Fruit fly (Drosophila melanogaster) whole organism, embryonic: ENCODE results near the gene Kaz1-ORFB.

Experiments used
- CG10654 ChIP-seq: fragments of 200-800 bp; sonication (Bioruptor generic); optimal IDR thresholded peaks from 2 replicates; lab custom pipeline; 2016; ENCODE audit warnings: missing biosample characterization, missing genetic modification characterization
- CG12299 ChIP-seq: fragments of 200-800 bp; sonication (Bioruptor generic); optimal IDR thresholded peaks from 2 replicates; lab custom pipeline; 2018; ENCODE audit warnings: missing biosample characterization, mild to moderate bottlenecking, missing genetic modification characterization
- CG13424 ChIP-seq: fragments of 200-800 bp; sonication (Bioruptor generic); optimal IDR thresholded peaks from 2 replicates; lab custom pipeline; 2019; ENCODE audit warnings: missing biosample characterization, mild to moderate bottlenecking, missing genetic modification characterization, moderate library complexity
- CG14667 ChIP-seq: fragments of 200-800 bp; sonication (Bioruptor generic); IDR thresholded peaks from 2 replicates; pipeline ENCODE4 v1.3.6; 2022; ENCODE audit warnings: missing biosample characterization, missing genetic modification characterization
- CG14710 ChIP-seq: fragments of 200-800 bp; sonication (Bioruptor generic); optimal IDR thresholded peaks from 3 replicates; lab custom pipeline; 2019; ENCODE audit warnings: missing biosample characterization, mild to moderate bottlenecking, missing genetic modification characterization, moderate library complexity
- CG15479 ChIP-seq: fragments of 200-800 bp; sonication (Bioruptor generic); optimal IDR thresholded peaks from 3 replicates; lab custom pipeline; 2019; ENCODE audit warnings: missing biosample characterization, mild to moderate bottlenecking, missing genetic modification characterization, moderate library complexity
- CG15696 ChIP-seq: fragments of 200-800 bp; sonication (Bioruptor generic); optimal IDR thresholded peaks from 2 replicates; lab custom pipeline; 2019; ENCODE audit warnings: missing biosample characterization, mild to moderate bottlenecking, missing genetic modification characterization, moderate library complexity
- CG16779 ChIP-seq: fragments of 200-800 bp; sonication (Bioruptor generic); IDR thresholded peaks from 2 replicates; pipeline ENCODE4 v1.3.6; 2022; ENCODE audit warnings: missing biosample characterization, missing genetic modification characterization
- CG17186 ChIP-seq: fragments of 200-800 bp; sonication (Bioruptor generic); optimal IDR thresholded peaks from 3 replicates; lab custom pipeline; 2017; ENCODE audit warnings: missing biosample characterization, missing genetic modification reagents, missing genetic modification characterization
- CG17359 ChIP-seq: fragments of 200-800 bp; sonication (Bioruptor generic); optimal IDR thresholded peaks from 3 replicates; lab custom pipeline; 2018; ENCODE audit warnings: missing biosample characterization, mild to moderate bottlenecking, missing genetic modification characterization, moderate library complexity
- CG1792 ChIP-seq: fragments of 200-800 bp; sonication (Bioruptor generic); optimal IDR thresholded peaks from 2 replicates; lab custom pipeline; 2016; ENCODE audit warnings: missing biosample characterization, missing genetic modification characterization
- CG2678 ChIP-seq: fragments of 200-800 bp; sonication (Bioruptor generic); optimal IDR thresholded peaks from 3 replicates; lab custom pipeline; 2019; ENCODE audit warnings: missing biosample characterization, mild to moderate bottlenecking, missing genetic modification characterization, moderate library complexity
- CG30403 ChIP-seq: fragments of 200-800 bp; sonication (Bioruptor generic); optimal IDR thresholded peaks from 3 replicates; lab custom pipeline; 2016; ENCODE audit warnings: missing biosample characterization, missing genetic modification characterization
- CG30431 ChIP-seq: fragments of 200-800 bp; sonication (Bioruptor generic); optimal IDR thresholded peaks from 2 replicates; lab custom pipeline; 2017; ENCODE audit warnings: missing biosample characterization, missing genetic modification characterization
- CG31224 ChIP-seq: fragments of 200-800 bp; sonication (Bioruptor generic); IDR thresholded peaks from 2 replicates; pipeline ENCODE4 v1.3.6; 2022; ENCODE audit warnings: missing biosample characterization, missing genetic modification characterization
- CG31365 ChIP-seq: fragments of 200-800 bp; sonication (Bioruptor generic); optimal IDR thresholded peaks from 2 replicates; lab custom pipeline; 2018; ENCODE audit warnings: missing biosample characterization, mild to moderate bottlenecking, missing genetic modification characterization
- CG3726 ChIP-seq: fragments of 200-800 bp; sonication (Bioruptor generic); IDR thresholded peaks from 3 replicates; pipeline ENCODE4, ENCODE4 v1.3.6; 2022; ENCODE audit warnings: missing biosample characterization, missing genetic modification characterization
- CG4854 ChIP-seq: fragments of 200-800 bp; sonication (Bioruptor generic); optimal IDR thresholded peaks from 2 replicates; lab custom pipeline; 2016; ENCODE audit warnings: missing biosample characterization, missing genetic modification characterization, inconsistent platforms
- CG6272 ChIP-seq: fragments of 200-800 bp; sonication (Bioruptor generic); IDR thresholded peaks from 2 replicates; pipeline ENCODE4 v1.3.6; 2022; ENCODE audit warnings: missing biosample characterization, missing genetic modification characterization
- CG8388 ChIP-seq: fragments of 200-800 bp; sonication (Bioruptor generic); optimal IDR thresholded peaks from 2 replicates; lab custom pipeline; 2019; ENCODE audit warnings: missing biosample characterization, mild to moderate bottlenecking, missing genetic modification characterization, moderate library complexity
- CTCF ChIP-seq: fragments of 200-800 bp; sonication (Bioruptor generic); optimal IDR thresholded peaks from 2 replicates; lab custom pipeline; 2017; ENCODE audit warnings: missing biosample characterization, mild to moderate bottlenecking, missing genetic modification characterization, moderate library complexity
- Dip2 ChIP-seq: fragments of 200-800 bp; sonication (Bioruptor generic); IDR thresholded peaks from 2 replicates; pipeline ENCODE4 v1.3.6; 2022; ENCODE audit warnings: missing biosample characterization, missing genetic modification characterization
- Doc3 ChIP-seq: fragments of 200-800 bp; sonication (Bioruptor generic); IDR thresholded peaks from 3 replicates; pipeline ENCODE4 v1.3.6; 2022; ENCODE audit warnings: missing biosample characterization, missing genetic modification characterization; ENCODE audit not compliant: partially characterized antibody
- Fer2 ChIP-seq: fragments of 200-800 bp; sonication (Bioruptor generic); optimal IDR thresholded peaks from 2 replicates; lab custom pipeline; 2018; ENCODE audit warnings: missing biosample characterization, mild to moderate bottlenecking, missing genetic modification characterization, moderate library complexity
- Gug ChIP-seq: fragments of 200-800 bp; sonication (Bioruptor generic); IDR thresholded peaks from 4 replicates; pipeline ENCODE4 v1.3.6; 2022; ENCODE audit warnings: missing biosample characterization, missing genetic modification characterization
- Lim3 ChIP-seq: fragments of 200-800 bp; sonication (Bioruptor generic); IDR thresholded peaks from 2 replicates; pipeline ENCODE4 v1.3.6; 2022; ENCODE audit warnings: missing biosample characterization, missing genetic modification characterization
- Nf-YA ChIP-seq: fragments of 200-800 bp; sonication (Bioruptor generic); IDR thresholded peaks from 2 replicates; pipeline ENCODE4 v1.3.6; 2022; ENCODE audit warnings: missing biosample characterization, missing genetic modification characterization
- Pdp1 ChIP-seq, 2 experiments: fragments of 200-800 bp; sonication (Bioruptor generic); optimal IDR thresholded peaks; 3 replicates each; lab custom pipeline; 2016; ENCODE audit warnings: missing biosample characterization in 2 of 2, missing genetic modification characterization in 2 of 2, mild to moderate bottlenecking in 1 of 2, moderate library complexity in 1 of 2
- Side ChIP-seq: fragments of 200-800 bp; sonication (Bioruptor generic); optimal IDR thresholded peaks from 2 replicates; lab custom pipeline; 2016; ENCODE audit warnings: missing biosample characterization, missing genetic modification characterization
- amos ChIP-seq: fragments of 200-800 bp; sonication (Bioruptor generic); IDR thresholded peaks from 2 replicates; pipeline ENCODE4 v1.3.6; 2022; ENCODE audit warnings: missing biosample characterization, missing genetic modification characterization; ENCODE audit not compliant: partially characterized antibody
- ato ChIP-seq: fragments of 200-800 bp; sonication (Bioruptor generic); IDR thresholded peaks from 2 replicates; pipeline ENCODE4 v1.3.6; 2022; ENCODE audit warnings: missing biosample characterization, missing genetic modification characterization; ENCODE audit not compliant: partially characterized antibody
- chn ChIP-seq: fragments of 200-800 bp; sonication (Bioruptor generic); optimal IDR thresholded peaks from 2 replicates; lab custom pipeline; 2016; ENCODE audit warnings: missing biosample characterization, missing genetic modification characterization
- crol ChIP-seq: fragments of 200-800 bp; sonication (Bioruptor generic); IDR thresholded peaks from 2 replicates; pipeline ENCODE4 v1.3.6; 2022; ENCODE audit warnings: missing biosample characterization, missing genetic modification characterization
- dimm ChIP-seq: fragments of 200-800 bp; sonication (Bioruptor generic); IDR thresholded peaks from 2 replicates; pipeline ENCODE4 v1.3.6; 2022; ENCODE audit warnings: missing biosample characterization, missing genetic modification characterization
- dmrt99B ChIP-seq: fragments of 200-800 bp; sonication (Bioruptor generic); optimal IDR thresholded peaks from 2 replicates; lab custom pipeline; 2018; ENCODE audit warnings: missing biosample characterization, mild to moderate bottlenecking, missing genetic modification characterization, moderate library complexity
- dpn ChIP-seq, 2 experiments: fragments of 200-800 bp; sonication (Bioruptor generic); optimal IDR thresholded peaks; 3 replicates each; lab custom pipeline; 2016; ENCODE audit warnings: missing biosample characterization in 2 of 2, missing genetic modification characterization in 2 of 2
- fru ChIP-seq: fragments of >200 bp; optimal IDR thresholded peaks from 2 replicates; lab custom pipeline; 2017
- gem ChIP-seq: fragments of 200-800 bp; sonication (Bioruptor generic); optimal IDR thresholded peaks from 2 replicates; lab custom pipeline; 2019; ENCODE audit warnings: missing biosample characterization, mild to moderate bottlenecking, missing genetic modification characterization, moderate library complexity
- gfzf ChIP-seq: fragments of 200-800 bp; sonication (Bioruptor generic); optimal IDR thresholded peaks from 2 replicates; lab custom pipeline; 2016; ENCODE audit warnings: missing biosample characterization, mild to moderate bottlenecking, missing genetic modification characterization, moderate library complexity
- inv ChIP-seq: fragments of 200-800 bp; sonication (Bioruptor generic); IDR thresholded peaks from 2 replicates; pipeline ENCODE4 v1.3.6; 2022; ENCODE audit warnings: missing biosample characterization, missing genetic modification characterization; ENCODE audit not compliant: partially characterized antibody
- jing ChIP-seq: fragments of 200-800 bp; sonication (Bioruptor generic); optimal IDR thresholded peaks from 2 replicates; lab custom pipeline; 2018; ENCODE audit warnings: missing biosample characterization, mild to moderate bottlenecking, missing genetic modification characterization
- luna ChIP-seq: fragments of 200-800 bp; sonication (Bioruptor generic); optimal IDR thresholded peaks from 2 replicates; lab custom pipeline; 2016; ENCODE audit warnings: missing biosample characterization, missing genetic modification characterization
- org-1 ChIP-seq: fragments of 200-800 bp; sonication (Bioruptor generic); optimal IDR thresholded peaks from 2 replicates; lab custom pipeline; 2017; ENCODE audit warnings: missing biosample characterization, missing genetic modification characterization
- p53 ChIP-seq: fragments of 200-800 bp; sonication (Bioruptor generic); optimal IDR thresholded peaks from 2 replicates; lab custom pipeline; 2016; ENCODE audit warnings: missing biosample characterization, missing genetic modification characterization
- repo ChIP-seq: fragments of 200-800 bp; sonication (Bioruptor generic); optimal IDR thresholded peaks from 2 replicates; lab custom pipeline; 2016; ENCODE audit warnings: missing biosample characterization, missing genetic modification characterization
- scrt ChIP-seq: fragments of 200-800 bp; sonication (Bioruptor generic); optimal IDR thresholded peaks from 2 replicates; lab custom pipeline; 2018; ENCODE audit warnings: missing biosample characterization, mild to moderate bottlenecking, missing genetic modification characterization, moderate library complexity
- sd ChIP-seq: fragments of 200-800 bp; sonication (Bioruptor generic); optimal IDR thresholded peaks from 3 replicates; lab custom pipeline; 2018; ENCODE audit warnings: missing biosample characterization, mild to moderate bottlenecking, missing genetic modification characterization, moderate library complexity
- seq ChIP-seq: fragments of 200-800 bp; sonication (Bioruptor generic); IDR thresholded peaks from 2 replicates; pipeline ENCODE4 v1.3.6; 2022; ENCODE audit warnings: missing biosample characterization, missing genetic modification characterization
- tio ChIP-seq: fragments of 200-800 bp; sonication (Bioruptor generic); optimal IDR thresholded peaks from 2 replicates; lab custom pipeline; 2017; ENCODE audit warnings: missing biosample characterization, missing genetic modification characterization, inconsistent platforms
- twi ChIP-seq: fragments of 200-800 bp; optimal IDR thresholded peaks from 2 replicates; lab custom pipeline; 2019; ENCODE audit warnings: missing biosample characterization, mild to moderate bottlenecking, missing genetic modification characterization, moderate library complexity
- usp ChIP-seq: fragments of >200 bp; optimal IDR thresholded peaks from 2 replicates; lab custom pipeline; 2017; ENCODE audit warnings: missing biosample characterization, missing genetic modification characterization
- wdn ChIP-seq: fragments of 200-800 bp; sonication (Bioruptor generic); IDR thresholded peaks from 2 replicates; pipeline ENCODE4 v1.3.6; 2022; ENCODE audit warnings: missing biosample characterization, missing genetic modification characterization
- zf30C ChIP-seq: fragments of 200-800 bp; sonication (Bioruptor generic); optimal IDR thresholded peaks from 3 replicates; lab custom pipeline; 2018; ENCODE audit warnings: missing biosample characterization, mild to moderate bottlenecking, missing genetic modification characterization

The Kaz1-ORFB gene

dm6 chr3L:174501-174900 is 41.9 kb upstream of the Kaz1-ORFB start (continued):
- TF ChIP-seq CG16779 (GFP tag; lab: Robert Waterston, UW) (no peak), dimm (GFP tag; lab: Robert Waterston, UW) (no peak), twi (tag; lab: Kevin White, UChicago) (no peak), Dip2 (GFP tag; lab: Robert Waterston, UW) (no peak), CG15696 (no peak), inv (GFP tag; lab: Robert Waterston, UW) (peak; percentile 77), CG31224 (GFP tag; lab: Robert Waterston, UW) (no peak), Doc3 (peak; percentile 87), crol (no peak), Side (no peak), scrt (GFP tag; lab: Kevin White, UChicago) (no peak), CG30403 (no peak), CG8388 (GFP tag; lab: Kevin White, UChicago) (no peak), Fer2 (tag; lab: Kevin White, UChicago) (no peak), CG1792 (GFP tag; lab: Kevin White, UChicago) (no peak), wdn (GFP tag; lab: Robert Waterston, UW) (no peak), ato (GFP tag; lab: Robert Waterston, UW) (peak; percentile 81), CG10654 (GFP tag; lab: Kevin White, UChicago) (no peak), gem (tag; lab: Kevin White, UChicago) (no peak), CTCF (GFP tag; lab: Kevin White, UChicago) (no peak), usp (GFP tag; lab: Kevin White, UChicago) (no peak), CG13424 (tag; lab: Kevin White, UChicago) (no peak), CG17186 (GFP tag; lab: Kevin White, UChicago) (no peak), jing (GFP tag; lab: Kevin White, UChicago) (no peak), tio (GFP tag; lab: Kevin White, UChicago) (no peak), dpn (GFP tag; optimal IDR thresholded peaks at IDR 0.05; lab: Kevin White, UChicago) (no peak), chn (no peak), fru (lab: Kevin White, UChicago) (no peak), CG14667 (no peak), CG3726 (GFP tag; lab: Robert Waterston, UW) (no peak), repo (GFP tag; lab: Kevin White, UChicago) (no peak), Gug (no peak), CG31365 (no peak), gfzf (GFP tag; lab: Kevin White, UChicago) (peak; percentile 28), zf30C (no peak), p53 (no peak), dmrt99B (no peak), org-1 (GFP tag; lab: Kevin White, UChicago) (no peak), Nf-YA (GFP tag; lab: Robert Waterston, UW) (no peak), amos (peak; percentile 89), sd (tag; lab: Kevin White, UChicago) (peak; percentile 55), Pdp1 (GFP tag; optimal IDR thresholded peaks at IDR 0.05; lab: Kevin White, UChicago) (no peak), CG15479 (no peak), CG14710 (tag; lab: Kevin White, UChicago) (peak; percentile 35), CG2678 (tag; lab: Kevin White, UChicago) (no peak), CG6272 (GFP tag; lab: Robert Waterston, UW) (no peak), seq (no peak), CG4854 (GFP tag; lab: Kevin White, UChicago) (no peak), CG30431 (no peak), luna (GFP tag; lab: Kevin White, UChicago) (no peak), CG17359 (tag; lab: Kevin White, UChicago) (no peak), Lim3 (no peak), CG12299 (tag; lab: Kevin White, UChicago) (no peak)
